Worm (Caenorhabditis elegans): Measurements from ENCODE around the gene srd-2.

Gene srd-2

DNA sequence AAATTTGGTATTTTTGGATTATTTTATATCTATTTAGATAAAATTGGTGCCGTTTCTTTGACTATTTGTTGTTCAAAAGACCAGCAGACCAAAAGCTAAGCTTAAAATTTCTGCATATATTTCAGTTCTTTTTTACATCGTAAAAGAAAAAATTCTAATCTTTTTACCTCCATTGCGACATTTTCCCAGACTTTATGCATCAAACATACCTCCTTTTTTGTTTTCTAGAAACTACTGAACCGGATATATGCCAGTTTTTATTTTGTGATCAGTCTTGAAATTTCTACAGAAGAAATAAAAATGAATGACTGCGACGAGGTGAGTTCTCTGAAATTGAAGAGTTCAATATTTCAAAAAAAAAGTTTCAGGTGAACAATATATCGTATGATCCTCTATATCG, 6.9 kb upstream of the srd-2 start, which contains the start of gene srb-6:
Gene srb-6 (plus strand): TSS at position 301 of the 400 bp plus-strand sequence.
- no peak for TF ChIP-seq zag-1 (tag; optimal IDR thresholded peaks at IDR 0.05)
- no peak for TF ChIP-seq eor-1 (tag; optimal IDR thresholded peaks at IDR 0.05)
- no peak for TF ChIP-seq daf-12 (tag; optimal IDR thresholded peaks at IDR 0.05)
- no peak for TF ChIP-seq nhr-237 (tag; optimal IDR thresholded peaks at IDR 0.05)
- no peak for TF ChIP-seq nhr-67 (tag; optimal IDR thresholded peaks at IDR 0.05)
- no peak for TF ChIP-seq nhr-28 (tag; optimal IDR thresholded peaks at IDR 0.05)
- TF ChIP-seq nhr-12 (tag; optimal IDR thresholded peaks at IDR 0.05) = no peak
- no peak for TF ChIP-seq nhr-43 (tag; optimal IDR thresholded peaks at IDR 0.05; ENCODE audit: poor library complexity, severe bottlenecking)
- TF ChIP-seq nhr-25 (tag; optimal IDR thresholded peaks at IDR 0.05) = no peak
- no peak for TF ChIP-seq ceh-16 (tag; optimal IDR thresholded peaks at IDR 0.05)
- TF ChIP-seq elt-3 (tag; optimal IDR thresholded peaks at IDR 0.05) = no peak
- no peak for TF ChIP-seq lsy-12 (tag; optimal IDR thresholded peaks at IDR 0.05)
- TF ChIP-seq jun-1 (tag; optimal IDR thresholded peaks at IDR 0.05) = no peak
- no peak for TF ChIP-seq ceh-28 (tag; optimal IDR thresholded peaks at IDR 0.05)

DNA sequence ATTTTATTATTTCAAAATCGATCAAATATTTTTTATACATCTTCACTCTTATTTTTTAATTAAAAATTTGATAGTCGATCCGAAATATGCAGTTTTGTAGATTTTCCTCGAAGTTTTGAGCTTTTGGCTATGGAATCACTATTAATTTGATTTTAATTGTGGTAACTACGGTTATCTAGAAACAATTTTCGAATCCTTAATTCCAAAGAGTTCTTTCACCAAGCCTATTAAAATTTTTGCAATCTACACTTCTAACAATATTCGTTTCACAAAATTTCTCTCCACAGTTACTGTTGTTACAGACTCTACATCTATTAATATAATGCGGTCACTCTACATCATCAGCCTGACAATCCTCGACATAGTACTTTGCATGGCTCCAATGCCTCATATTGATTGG, 4.5 kb upstream of the srd-2 start, which contains the start of gene R05H5.7:
Gene R05H5.7 (plus strand): TSS at position 301 of the 400 bp plus-strand sequence.
- no peak for TF ChIP-seq nhr-43 (tag; optimal IDR thresholded peaks at IDR 0.05; ENCODE audit: poor library complexity, severe bottlenecking)
- TF ChIP-seq pqm-1 (tag; optimal IDR thresholded peaks at IDR 0.05) = no peak

DNA sequence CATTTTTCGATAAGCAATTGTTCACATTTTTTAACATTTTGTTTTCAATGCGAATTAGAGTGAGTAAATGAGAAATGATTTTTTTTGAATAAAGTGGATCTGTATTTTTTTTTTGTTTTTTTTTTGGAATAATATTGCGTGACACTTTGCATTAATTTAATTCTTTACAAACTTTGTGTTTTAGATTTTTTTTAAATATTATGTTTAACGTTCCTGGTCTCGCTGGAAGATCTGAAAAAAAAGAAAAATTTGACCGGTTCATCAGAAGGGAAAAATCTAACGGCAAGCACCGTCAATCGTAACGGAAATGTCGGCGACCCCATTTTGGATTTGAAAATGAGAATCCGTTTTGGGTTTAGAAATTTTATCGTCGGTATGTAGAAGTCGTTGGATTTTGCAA, 1.7 kb upstream of the srd-2 start, which contains the start of gene cdc-25.4:
Gene cdc-25.4 (minus strand): TSS at position 101 of the 400 bp plus-strand sequence.
- no peak for TF ChIP-seq snpc-4 (tag; optimal IDR thresholded peaks at IDR 0.05)
- TF ChIP-seq lsy-12 (tag; optimal IDR thresholded peaks at IDR 0.05) = no peak
- TF ChIP-seq lin-39 (tag; optimal IDR thresholded peaks at IDR 0.05) = no peak
- no peak for TF ChIP-seq eor-1 (tag; optimal IDR thresholded peaks at IDR 0.05)
- TF ChIP-seq elt-1 (tag; optimal IDR thresholded peaks at IDR 0.05) = no peak
- no peak for TF ChIP-seq daf-12 (tag; optimal IDR thresholded peaks at IDR 0.05)
- no peak for TF ChIP-seq sea-2 (GFP tag; optimal IDR thresholded peaks at IDR 0.05)
- no peak for TF ChIP-seq ztf-11 (tag; optimal IDR thresholded peaks at IDR 0.05)
- TF ChIP-seq ZK546.5 (tag; optimal IDR thresholded peaks at IDR 0.05) = no peak
- no peak for TF ChIP-seq nhr-76 (tag; optimal IDR thresholded peaks at IDR 0.05)
- TF ChIP-seq egl-5 (tag; optimal IDR thresholded peaks at IDR 0.05) = no peak
- TF ChIP-seq fos-1 (tag; optimal IDR thresholded peaks at IDR 0.05) = no peak
- TF ChIP-seq nhr-67 (tag; optimal IDR thresholded peaks at IDR 0.05) = no peak
- TF ChIP-seq nhr-28 (tag; optimal IDR thresholded peaks at IDR 0.05) = no peak
- no peak for TF ChIP-seq nhr-23 (tag; optimal IDR thresholded peaks at IDR 0.05)
- TF ChIP-seq hmg-11 (tag; optimal IDR thresholded peaks at IDR 0.05) = no peak
- TF ChIP-seq fkh-2 (tag; optimal IDR thresholded peaks at IDR 0.05) = no peak
- no peak for TF ChIP-seq R02D3.7 (tag; optimal IDR thresholded peaks at IDR 0.05)
- no peak for TF ChIP-seq elt-2 (tag; optimal IDR thresholded peaks at IDR 0.05)

DNA sequence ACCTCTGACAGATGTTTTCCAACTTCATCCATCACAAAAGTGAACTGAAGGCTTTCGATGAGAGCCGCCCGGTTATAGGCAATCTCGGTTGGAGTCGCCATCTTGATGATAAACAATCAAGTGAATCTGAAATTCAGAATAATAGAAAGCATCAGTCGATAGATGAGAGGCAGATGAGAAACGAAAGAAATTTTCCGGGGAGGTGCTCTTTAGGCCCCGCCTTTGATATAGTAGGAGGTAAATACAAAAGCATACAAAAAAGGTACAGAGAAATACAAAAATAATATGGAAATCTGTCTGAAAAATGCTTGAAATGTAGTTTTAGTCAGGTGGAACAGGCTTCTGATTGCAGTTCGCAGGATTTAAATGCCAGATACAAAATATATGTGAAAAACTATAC, 5.1 kb downstream of the srd-2 start, which contains the start of gene srd-1:
Gene srd-1 (minus strand): TSS at position 101 of the 400 bp plus-strand sequence.
- no peak for TF ChIP-seq hmg-11 (tag; optimal IDR thresholded peaks at IDR 0.05)
- no peak for TF ChIP-seq fos-1 (tag; optimal IDR thresholded peaks at IDR 0.05)
- no peak for TF ChIP-seq skn-1 (tag; optimal IDR thresholded peaks at IDR 0.05)
- TF ChIP-seq elt-3 (tag; optimal IDR thresholded peaks at IDR 0.05) = no peak
- no peak for TF ChIP-seq unc-39 (tag; optimal IDR thresholded peaks at IDR 0.05)
- TF ChIP-seq nhr-25 (tag; optimal IDR thresholded peaks at IDR 0.05) = no peak
- no peak for TF ChIP-seq eor-1 (tag; optimal IDR thresholded peaks at IDR 0.05)
- TF ChIP-seq nhr-43 (tag; optimal IDR thresholded peaks at IDR 0.05; ENCODE audit: poor library complexity, severe bottlenecking) = no peak

DNA sequence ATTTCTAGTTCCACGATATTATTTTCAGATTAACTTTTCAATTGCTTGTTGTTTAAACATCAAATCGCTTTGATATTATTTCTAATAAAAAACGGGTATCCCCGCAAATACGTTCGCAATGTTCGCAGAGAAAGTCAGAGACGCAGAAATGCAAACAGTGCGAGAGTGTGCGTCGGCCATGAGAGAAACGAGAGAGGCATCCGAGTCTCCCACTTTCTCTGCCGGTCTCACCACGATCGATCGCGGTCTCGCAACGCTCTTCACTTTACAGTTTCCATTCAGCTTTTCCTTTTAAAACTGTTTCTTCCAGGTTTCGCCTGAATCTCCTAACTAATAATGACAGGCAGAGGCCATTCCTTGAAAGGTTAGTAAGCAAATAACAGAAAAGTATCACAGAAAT, 13.4 kb downstream of the srd-2 start, which contains the start of gene F33H1.4:
Gene F33H1.4 (plus strand): TSS at position 311 of the 400 bp plus-strand sequence.
- no peak for TF ChIP-seq skn-1 (tag; optimal IDR thresholded peaks at IDR 0.05)
- no peak for TF ChIP-seq elt-1 (tag; optimal IDR thresholded peaks at IDR 0.05)
- no peak for TF ChIP-seq zag-1 (tag; optimal IDR thresholded peaks at IDR 0.05)
- no peak for TF ChIP-seq unc-39 (tag; optimal IDR thresholded peaks at IDR 0.05)
- TF ChIP-seq ceh-82 (tag; optimal IDR thresholded peaks at IDR 0.05) = no peak
- no peak for TF ChIP-seq ceh-9 (tag; optimal IDR thresholded peaks at IDR 0.05)
- peak; percentile 32 for TF ChIP-seq jun-1 (tag; optimal IDR thresholded peaks at IDR 0.05)
- TF ChIP-seq ztf-4 (tag; optimal IDR thresholded peaks at IDR 0.05) = no peak
- TF ChIP-seq nhr-25 (tag; optimal IDR thresholded peaks at IDR 0.05) = peak; percentile 71
- no peak for TF ChIP-seq hmg-11 (tag; optimal IDR thresholded peaks at IDR 0.05)
- no peak for TF ChIP-seq nhr-28 (tag; optimal IDR thresholded peaks at IDR 0.05)
- TF ChIP-seq nhr-76 (tag; optimal IDR thresholded peaks at IDR 0.05) = no peak
- no peak for TF ChIP-seq unc-62 (GFP tag; optimal IDR thresholded peaks at IDR 0.05)
- TF ChIP-seq lin-39 (tag; optimal IDR thresholded peaks at IDR 0.05) = no peak
- peak; percentile 97 for TF ChIP-seq lin-15B (tag; optimal IDR thresholded peaks at IDR 0.05)
- no peak for TF ChIP-seq pqm-1 (tag; optimal IDR thresholded peaks at IDR 0.05)
- peak; percentile 84 for TF ChIP-seq pha-4 (tag; optimal IDR thresholded peaks at IDR 0.05)
- no peak for TF ChIP-seq lsy-12 (tag; optimal IDR thresholded peaks at IDR 0.05)
- TF ChIP-seq mdl-1 (tag; optimal IDR thresholded peaks at IDR 0.05) = no peak
- no peak for TF ChIP-seq elt-3 (tag; optimal IDR thresholded peaks at IDR 0.05)
- TF ChIP-seq ZK546.5 (tag; optimal IDR thresholded peaks at IDR 0.05) = no peak
- TF ChIP-seq nhr-23 (tag; optimal IDR thresholded peaks at IDR 0.05) = peak; percentile 57
- no peak for TF ChIP-seq egl-5 (tag; optimal IDR thresholded peaks at IDR 0.05)
- TF ChIP-seq R02D3.7 (tag; optimal IDR thresholded peaks at IDR 0.05) = peak; percentile 58
- TF ChIP-seq ceh-16 (tag; optimal IDR thresholded peaks at IDR 0.05) = no peak
- TF ChIP-seq fkh-2 (tag; optimal IDR thresholded peaks at IDR 0.05) = no peak
- TF ChIP-seq nhr-12 (tag; optimal IDR thresholded peaks at IDR 0.05) = no peak
- TF ChIP-seq elt-2 (tag; optimal IDR thresholded peaks at IDR 0.05) = peak; percentile 29
- no peak for TF ChIP-seq daf-12 (tag; optimal IDR thresholded peaks at IDR 0.05)
- no peak for TF ChIP-seq nfya-1 (tag; optimal IDR thresholded peaks at IDR 0.05; ENCODE audit: insufficient read depth)
- no peak for TF ChIP-seq egl-27 (tag; optimal IDR thresholded peaks at IDR 0.05)
- no peak for TF ChIP-seq fos-1 (tag; optimal IDR thresholded peaks at IDR 0.05)
- TF ChIP-seq nhr-43 (tag; optimal IDR thresholded peaks at IDR 0.05; ENCODE audit: poor library complexity, severe bottlenecking) = peak; percentile 36

Data from whole organism, L3 larva.